Worm (Caenorhabditis elegans) whole organism, mixed stage, embryonic: ENCODE results near the gene K10C2.7.

Source experiments
- bed-3 ChIP-seq: fragments of 200-800 bp; sonication (Bioruptor generic); optimal IDR thresholded peaks from 3 replicates; lab custom pipeline; 2018; ENCODE audit warnings: mild to moderate bottlenecking, missing genetic modification characterization, moderate library complexity, missing compliant biosample characterization
- blmp-1 ChIP-seq: fragments of 150-350 bp; optimal IDR thresholded peaks from 2 replicates; lab custom pipeline; 2014; ENCODE audit warnings: missing biosample characterization, missing genetic modification characterization
- ceh-39 ChIP-seq: fragments of 150-350 bp; optimal IDR thresholded peaks from 2 replicates; lab custom pipeline; 2014; ENCODE audit warnings: missing biosample characterization, missing genetic modification characterization
- ceh-43 ChIP-seq: fragments of 200-800 bp; sonication (Bioruptor generic); optimal IDR thresholded peaks from 2 replicates; lab custom pipeline; 2018; ENCODE audit warnings: mild to moderate bottlenecking, missing genetic modification characterization, moderate library complexity, missing compliant biosample characterization
- ceh-83 ChIP-seq: fragments of 200-800 bp; sonication (Bioruptor generic); optimal IDR thresholded peaks from 2 replicates; lab custom pipeline; 2018; ENCODE audit warnings: mild to moderate bottlenecking, missing genetic modification characterization, missing compliant biosample characterization
- ces-1 ChIP-seq: fragments of 150-350 bp; optimal IDR thresholded peaks from 2 replicates; lab custom pipeline; 2014; ENCODE audit warnings: missing biosample characterization, missing genetic modification reagents, missing genetic modification characterization
- cnd-1 ChIP-seq: fragments of 200-800 bp; sonication (Bioruptor generic); optimal IDR thresholded peaks from 2 replicates; lab custom pipeline; 2018; ENCODE audit warnings: mild to moderate bottlenecking, missing genetic modification characterization, missing compliant biosample characterization
- drap-1 ChIP-seq: fragments of 200-800 bp; sonication (Bioruptor generic); optimal IDR thresholded peaks from 3 replicates; lab custom pipeline; 2018; ENCODE audit warnings: mild to moderate bottlenecking, missing genetic modification characterization, missing compliant biosample characterization
- elt-1 ChIP-seq: sonication (generic microtip); optimal IDR thresholded peaks from 2 replicates; lab custom pipeline; 2017; ENCODE audit warnings: missing genetic modification characterization, mild to moderate bottlenecking, missing compliant biosample characterization, antibody characterized with exemption, moderate library complexity, borderline replicate concordance; ENCODE audit not compliant: insufficient read depth
- elt-3 ChIP-seq: fragments of 150-350 bp; optimal IDR thresholded peaks from 2 replicates; lab custom pipeline; 2014; ENCODE audit warnings: missing biosample characterization, missing genetic modification characterization
- flh-1 ChIP-seq: fragments of 200-800 bp; sonication (Bioruptor generic); optimal IDR thresholded peaks from 2 replicates; lab custom pipeline; 2018; ENCODE audit warnings: mild to moderate bottlenecking, missing genetic modification characterization, moderate library complexity, missing compliant biosample characterization
- hlh-1 ChIP-seq: fragments of 150-350 bp; optimal IDR thresholded peaks from 2 replicates; lab custom pipeline; 2014; ENCODE audit warnings: missing biosample characterization, missing genetic modification reagents, missing genetic modification characterization
- lin-13 ChIP-seq: fragments of 150-350 bp; optimal IDR thresholded peaks from 2 replicates; lab custom pipeline; 2014; ENCODE audit warnings: missing biosample characterization, missing genetic modification characterization
- lin-32 ChIP-seq: fragments of 200-800 bp; sonication (Bioruptor generic); optimal IDR thresholded peaks from 2 replicates; lab custom pipeline; 2018; ENCODE audit warnings: mild to moderate bottlenecking, missing genetic modification characterization, missing compliant biosample characterization
- lsy-2 ChIP-seq: fragments of 150-350 bp; optimal IDR thresholded peaks from 2 replicates; lab custom pipeline; 2014; ENCODE audit warnings: missing biosample characterization, missing genetic modification characterization
- mab-5 ChIP-seq: fragments of 150-350 bp; optimal IDR thresholded peaks from 2 replicates; lab custom pipeline; 2014; ENCODE audit warnings: missing biosample characterization, missing genetic modification characterization
- mep-1 ChIP-seq: fragments of 150-350 bp; optimal IDR thresholded peaks from 2 replicates; lab custom pipeline; 2017; ENCODE audit warnings: missing biosample characterization, missing genetic modification reagents, missing genetic modification characterization, inconsistent platforms
- mls-2 ChIP-seq: sonication (generic microtip); optimal IDR thresholded peaks from 2 replicates; lab custom pipeline; 2016; ENCODE audit warnings: mild to moderate bottlenecking, missing genetic modification characterization, moderate library complexity, missing compliant biosample characterization
- nhr-12 ChIP-seq: fragments of 150-350 bp; optimal IDR thresholded peaks from 2 replicates; lab custom pipeline; 2014; ENCODE audit warnings: missing biosample characterization, missing genetic modification characterization
- nhr-2 ChIP-seq: fragments of 150-350 bp; optimal IDR thresholded peaks from 2 replicates; lab custom pipeline; 2014; ENCODE audit warnings: missing biosample characterization, missing genetic modification characterization
- nhr-237 ChIP-seq: fragments of 150-350 bp; optimal IDR thresholded peaks from 2 replicates; lab custom pipeline; 2014; ENCODE audit warnings: missing biosample characterization, missing genetic modification characterization
- nhr-28 ChIP-seq: fragments of 150-350 bp; optimal IDR thresholded peaks from 2 replicates; lab custom pipeline; 2014; ENCODE audit warnings: missing biosample characterization, missing genetic modification characterization
- nhr-76 ChIP-seq: sonication (generic microtip); optimal IDR thresholded peaks from 2 replicates; lab custom pipeline; 2017; ENCODE audit warnings: missing biosample characterization, missing genetic modification characterization
- pha-4 ChIP-seq: fragments of 150-350 bp; optimal IDR thresholded peaks from 2 replicates; lab custom pipeline; 2018; ENCODE audit warnings: missing biosample characterization, missing genetic modification reagents, missing genetic modification characterization
- sem-2 ChIP-seq: fragments of 200-800 bp; sonication (Bioruptor generic); optimal IDR thresholded peaks from 2 replicates; lab custom pipeline; 2018; ENCODE audit warnings: mild to moderate bottlenecking, missing genetic modification characterization, missing compliant biosample characterization
- snpc-4 ChIP-seq: fragments of 150-350 bp; optimal IDR thresholded peaks from 2 replicates; lab custom pipeline; 2014; ENCODE audit warnings: missing biosample characterization, missing genetic modification characterization
- sptf-1 ChIP-seq: sonication (generic microtip); optimal IDR thresholded peaks from 2 replicates; lab custom pipeline; 2017; ENCODE audit warnings: mild to moderate bottlenecking, missing genetic modification characterization, moderate library complexity, missing compliant biosample characterization
- tbx-8 ChIP-seq: fragments of 200-800 bp; sonication (Bioruptor generic); optimal IDR thresholded peaks from 2 replicates; lab custom pipeline; 2018; ENCODE audit warnings: mild to moderate bottlenecking, missing genetic modification characterization, moderate library complexity, missing compliant biosample characterization
- unc-62 ChIP-seq: fragments of 150-350 bp; optimal IDR thresholded peaks from 2 replicates; lab custom pipeline; 2014; ENCODE audit warnings: missing biosample characterization, missing genetic modification reagents, missing genetic modification characterization
- zip-8 ChIP-seq: fragments of 150-350 bp; optimal IDR thresholded peaks from 2 replicates; lab custom pipeline; 2014; ENCODE audit warnings: missing biosample characterization, missing genetic modification characterization
- ztf-11 ChIP-seq: fragments of 150-350 bp; optimal IDR thresholded peaks from 2 replicates; lab custom pipeline; 2014; ENCODE audit warnings: missing biosample characterization, missing genetic modification characterization

Gene K10C2.7

ce11 chrX:6430510-6430909 lies 12.8 kb downstream of the K10C2.7 start, which contains the start of gene ctsa-2:
Gene ctsa-2 (minus strand): TSS chrX:6430610.
- TF ChIP-seq ceh-43 (GFP tag; lab: Kevin White, UChicago), result no peak
- no peak for TF ChIP-seq mep-1
- no peak for TF ChIP-seq nhr-76
- no peak for TF ChIP-seq mab-5 (tag; lab: Kevin White, UChicago)
- TF ChIP-seq zip-8 (tag; lab: Kevin White, UChicago), result no peak
- no peak for TF ChIP-seq nhr-237 (tag; lab: Kevin White, UChicago)
- no peak for TF ChIP-seq bed-3 (GFP tag; lab: Kevin White, UChicago)
- no peak for TF ChIP-seq tbx-8 (GFP tag; lab: Kevin White, UChicago)
- no peak for TF ChIP-seq nhr-2 (tag; lab: Kevin White, UChicago)
- TF ChIP-seq nhr-12 (tag; lab: Kevin White, UChicago), result no peak
- TF ChIP-seq, all 35 proteins: peak for 0

ce11 chrX:6429552-6429951 lies 13.7 kb downstream of the K10C2.7 start:
- no peak for TF ChIP-seq cnd-1 (tag; lab: Kevin White, UChicago)
- no peak for TF ChIP-seq nhr-12 (tag; lab: Kevin White, UChicago)
- no peak for TF ChIP-seq mep-1
- TF ChIP-seq flh-1 (GFP tag; lab: Kevin White, UChicago), result no peak
- no peak for TF ChIP-seq sem-2 (GFP tag; lab: Kevin White, UChicago)
- no peak for TF ChIP-seq unc-62 (GFP tag; lab: Kevin White, UChicago)
- no peak for TF ChIP-seq mls-2 (tag; lab: Kevin White, UChicago)
- TF ChIP-seq nhr-28 (tag; lab: Kevin White, UChicago), result no peak
- no peak for TF ChIP-seq ceh-83
- no peak for TF ChIP-seq lin-13
- TF ChIP-seq ceh-39 (tag; lab: Kevin White, UChicago), result no peak
- TF ChIP-seq drap-1 (GFP tag; lab: Kevin White, UChicago), result no peak
- TF ChIP-seq pha-4 (tag; lab: Kevin White, UChicago), result no peak
- TF ChIP-seq nhr-237 (tag; lab: Kevin White, UChicago), result no peak
- no peak for TF ChIP-seq ces-1 (GFP tag; lab: Kevin White, UChicago)
- TF ChIP-seq tbx-8 (GFP tag; lab: Kevin White, UChicago), result no peak
- no peak for TF ChIP-seq lin-32 (GFP tag; lab: Kevin White, UChicago)

ce11 chrX:6427147-6427546 lies 16.1 kb downstream of the K10C2.7 start:
- no peak for TF ChIP-seq mep-1
- TF ChIP-seq ztf-11 (tag; lab: Kevin White, UChicago), result no peak
- no peak for TF ChIP-seq flh-1 (GFP tag; lab: Kevin White, UChicago)
- no peak for TF ChIP-seq elt-1 (tag; lab: Kevin White, UChicago)
- TF ChIP-seq ceh-43 (GFP tag; lab: Kevin White, UChicago), result no peak
- no peak for TF ChIP-seq mab-5 (tag; lab: Kevin White, UChicago)
- no peak for TF ChIP-seq lin-13
- TF ChIP-seq lsy-2 (tag; lab: Kevin White, UChicago), result no peak
- TF ChIP-seq hlh-1, result no peak

ce11 chrX:6420681-6421080 lies 22.6 kb downstream of the K10C2.7 start, which contains the start of gene K10C2.12:
Gene K10C2.12 (minus strand): TSS chrX:6420781.
- TF ChIP-seq tbx-8 (GFP tag; lab: Kevin White, UChicago) (no peak), ztf-11 (tag; lab: Kevin White, UChicago) (no peak), nhr-28 (tag; lab: Kevin White, UChicago) (no peak), mab-5 (tag; lab: Kevin White, UChicago) (no peak), elt-1 (tag; lab: Kevin White, UChicago) (no peak), pha-4 (tag; lab: Kevin White, UChicago) (no peak), elt-3 (no peak), nhr-12 (tag; lab: Kevin White, UChicago) (no peak), snpc-4 (tag; lab: Kevin White, UChicago) (no peak), lin-32 (GFP tag; lab: Kevin White, UChicago) (no peak), sem-2 (GFP tag; lab: Kevin White, UChicago) (no peak)
- TF ChIP-seq, all 35 proteins: peak for 0

ce11 chrX:6419113-6419512 lies 24.2 kb downstream of the K10C2.7 start:
- no peak for TF ChIP-seq elt-3
- peak; percentile 71 for TF ChIP-seq ces-1 (GFP tag; lab: Kevin White, UChicago)
- TF ChIP-seq mls-2 (tag; lab: Kevin White, UChicago), result no peak
- TF ChIP-seq blmp-1 (tag; lab: Kevin White, UChicago), result no peak
- no peak for TF ChIP-seq sptf-1 (tag; lab: Kevin White, UChicago)
